Worm (Caenorhabditis elegans) whole organism, young adult: ENCODE results near the gene T24C4.5.

Source experiments
- B0336.3 ChIP-seq: fragments of 200-800 bp; sonication (Bioruptor generic); IDR thresholded peaks from 2 replicates; pipeline ENCODE4 v1.3.6; 2022; ENCODE audit warnings: missing genetic modification characterization, missing compliant biosample characterization
- C06A6.2 ChIP-seq: fragments of 200-800 bp; sonication (Bioruptor generic); conservative IDR thresholded peaks from 2 replicates; pipeline ENCODE4 v1.3.6; 2022; ENCODE audit warnings: missing genetic modification characterization, missing compliant biosample characterization
- D2030.7 ChIP-seq: fragments of 200-800 bp; sonication (Bioruptor generic); IDR thresholded peaks from 2 replicates; pipeline ENCODE4 v1.3.6; 2022; ENCODE audit warnings: missing genetic modification reagents, missing genetic modification characterization, missing compliant biosample characterization
- F22D6.2 ChIP-seq: sonication (generic microtip); optimal IDR thresholded peaks from 2 replicates; lab custom pipeline; 2016; ENCODE audit warnings: mild to moderate bottlenecking, missing genetic modification characterization, missing compliant biosample characterization
- F23B12.7 ChIP-seq: sonication (generic microtip); optimal IDR thresholded peaks from 2 replicates; lab custom pipeline; 2017; ENCODE audit warnings: missing genetic modification characterization, mild to moderate bottlenecking, missing compliant biosample characterization, antibody characterized with exemption, moderate library complexity; ENCODE audit not compliant: insufficient read depth
- F33H1.4 ChIP-seq: fragments of 200-800 bp; sonication (Bioruptor generic); IDR thresholded peaks from 2 replicates; pipeline ENCODE4 v1.3.6; 2022; ENCODE audit warnings: missing genetic modification reagents, missing genetic modification characterization, missing compliant biosample characterization
- F52B5.7 ChIP-seq: sonication (generic microtip); optimal IDR thresholded peaks from 2 replicates; lab custom pipeline; 2016; ENCODE audit warnings: mild to moderate bottlenecking, missing genetic modification characterization, missing compliant biosample characterization
- F55B11.4 ChIP-seq: sonication (generic microtip); optimal IDR thresholded peaks from 2 replicates; lab custom pipeline; 2016; ENCODE audit warnings: missing compliant biosample characterization, missing genetic modification characterization, borderline replicate concordance; ENCODE audit not compliant: insufficient read depth
- K11D2.4 ChIP-seq: fragments of 200-800 bp; sonication (Bioruptor generic); IDR thresholded peaks from 2 replicates; pipeline ENCODE4 v1.3.6; 2022; ENCODE audit warnings: missing genetic modification reagents, missing genetic modification characterization, missing compliant biosample characterization
- Y53G8AR.9 ChIP-seq: fragments of 200-800 bp; sonication (Bioruptor generic); conservative IDR thresholded peaks from 2 replicates; pipeline ENCODE4 v1.3.6; 2022; ENCODE audit warnings: missing genetic modification reagents, missing genetic modification characterization, missing compliant biosample characterization
- Y79H2A.3 ChIP-seq: fragments of 200-800 bp; sonication (Bioruptor generic); conservative IDR thresholded peaks from 2 replicates; pipeline ENCODE4 v1.3.6; 2022; ENCODE audit warnings: missing genetic modification reagents, missing genetic modification characterization, missing compliant biosample characterization
- Y95B8A.8 ChIP-seq: fragments of 200-800 bp; sonication (Bioruptor generic); IDR thresholded peaks from 2 replicates; pipeline ENCODE4 v1.3.6; 2022; ENCODE audit warnings: missing genetic modification reagents, missing genetic modification characterization, missing compliant biosample characterization
- aptf-2 ChIP-seq: fragments of 200-800 bp; sonication (Bioruptor generic); conservative IDR thresholded peaks from 2 replicates; pipeline ENCODE4 v1.3.6; 2022; ENCODE audit warnings: missing genetic modification reagents, missing genetic modification characterization, missing compliant biosample characterization
- aptf-3 ChIP-seq: fragments of 200-800 bp; sonication (Bioruptor generic); IDR thresholded peaks from 2 replicates; pipeline ENCODE4 v1.3.6; 2022; ENCODE audit warnings: missing genetic modification characterization, missing compliant biosample characterization
- attf-3 ChIP-seq: fragments of 200-800 bp; sonication (Bioruptor generic); conservative IDR thresholded peaks from 2 replicates; pipeline ENCODE4 v1.3.6; 2022; ENCODE audit warnings: missing genetic modification reagents, missing genetic modification characterization, missing compliant biosample characterization
- attf-6 ChIP-seq: fragments of 200-800 bp; sonication (Bioruptor generic); IDR thresholded peaks from 2 replicates; pipeline ENCODE4 v1.3.6; 2022; ENCODE audit warnings: missing genetic modification reagents, missing genetic modification characterization, missing compliant biosample characterization
- bed-2 ChIP-seq: fragments of 200-800 bp; sonication (Bioruptor generic); IDR thresholded peaks from 2 replicates; pipeline ENCODE4 v1.3.6; 2022; ENCODE audit warnings: missing genetic modification reagents, missing genetic modification characterization, missing compliant biosample characterization
- ceh-79 ChIP-seq: sonication (generic microtip); optimal IDR thresholded peaks from 2 replicates; lab custom pipeline; 2017; ENCODE audit warnings: mild to moderate bottlenecking, missing genetic modification characterization, missing compliant biosample characterization
- ceh-91 ChIP-seq: fragments of 200-800 bp; sonication (Bioruptor generic); IDR thresholded peaks from 2 replicates; pipeline ENCODE4 v1.3.6; 2022; ENCODE audit warnings: missing genetic modification reagents, missing genetic modification characterization, missing compliant biosample characterization
- chd-7 ChIP-seq: sonication (generic microtip); optimal IDR thresholded peaks from 2 replicates; lab custom pipeline; 2016; ENCODE audit warnings: mild to moderate bottlenecking, missing genetic modification characterization, moderate library complexity, missing compliant biosample characterization
- efl-1 ChIP-seq: fragments of 150-350 bp; optimal IDR thresholded peaks from 2 replicates; lab custom pipeline; 2014; ENCODE audit warnings: missing biosample characterization, missing genetic modification reagents, missing genetic modification characterization
- ekl-4 ChIP-seq: fragments of 200-800 bp; sonication (Bioruptor generic); IDR thresholded peaks from 2 replicates; pipeline ENCODE4 v1.3.6; 2022; ENCODE audit warnings: missing genetic modification reagents, missing genetic modification characterization, missing compliant biosample characterization
- hmg-1.2 ChIP-seq: fragments of 200-800 bp; sonication (Bioruptor generic); IDR thresholded peaks from 2 replicates; pipeline ENCODE4 v1.3.6; 2022; ENCODE audit warnings: missing genetic modification reagents, missing genetic modification characterization, missing compliant biosample characterization
- hsf-1 ChIP-seq: fragments of 200-800 bp; sonication (Bioruptor generic); IDR thresholded peaks from 2 replicates; pipeline ENCODE4 v1.3.6; 2022; ENCODE audit warnings: missing genetic modification reagents, missing genetic modification characterization, missing compliant biosample characterization
- let-607 ChIP-seq, 2 experiments: fragments of 200-800 bp in 1 of 2; sonication (Bioruptor generic) in 1 of 2; sonication (generic microtip) in 1 of 2; optimal IDR thresholded peaks; 2 replicates each; lab custom pipeline; 2016 to 2018; ENCODE audit warnings: mild to moderate bottlenecking in 2 of 2, missing compliant biosample characterization in 2 of 2, missing genetic modification characterization in 2 of 2, moderate library complexity in 2 of 2, missing genotype in 1 of 2
- lsy-27 ChIP-seq: sonication (generic microtip); optimal IDR thresholded peaks from 2 replicates; lab custom pipeline; 2017; ENCODE audit warnings: missing genetic modification characterization, mild to moderate bottlenecking, missing compliant biosample characterization, antibody characterized with exemption, missing genotype, borderline replicate concordance; ENCODE audit not compliant: insufficient read depth
- madf-3 ChIP-seq: fragments of 200-800 bp; sonication (Bioruptor generic); IDR thresholded peaks from 2 replicates; pipeline ENCODE4 v1.3.6; 2022; ENCODE audit warnings: missing genetic modification reagents, missing genetic modification characterization, missing compliant biosample characterization
- madf-6 ChIP-seq: fragments of 200-800 bp; sonication (Bioruptor generic); IDR thresholded peaks from 2 replicates; pipeline ENCODE4 v1.3.6; 2022; ENCODE audit warnings: missing genetic modification reagents, missing genetic modification characterization, missing compliant biosample characterization
- mcd-1 ChIP-seq: fragments of 200-800 bp; sonication (Bioruptor generic); IDR thresholded peaks from 2 replicates; pipeline ENCODE4 v1.3.6; 2022; ENCODE audit warnings: missing genetic modification reagents, missing genetic modification characterization, missing compliant biosample characterization
- mel-28 ChIP-seq: sonication (generic microtip); optimal IDR thresholded peaks from 2 replicates; lab custom pipeline; 2016; ENCODE audit warnings: borderline replicate concordance, mild to moderate bottlenecking, missing genetic modification characterization, missing compliant biosample characterization
- mes-4 ChIP-seq: sonication (generic microtip); optimal IDR thresholded peaks from 2 replicates; lab custom pipeline; 2016; ENCODE audit warnings: missing genotype, missing genetic modification characterization, missing compliant biosample characterization
- nfyb-1 ChIP-seq: fragments of 200-800 bp; sonication (Bioruptor generic); IDR thresholded peaks from 2 replicates; pipeline ENCODE4 v1.3.6; 2022; ENCODE audit warnings: missing genetic modification reagents, missing genetic modification characterization, missing compliant biosample characterization
- nhr-27 ChIP-seq: fragments of 200-800 bp; sonication (Bioruptor generic); optimal IDR thresholded peaks from 2 replicates; lab custom pipeline; 2018; ENCODE audit warnings: mild to moderate bottlenecking, missing genetic modification characterization, moderate library complexity, missing compliant biosample characterization
- pbrm-1 ChIP-seq: fragments of 200-800 bp; sonication (Bioruptor generic); IDR thresholded peaks from 2 replicates; pipeline ENCODE4 v1.3.6; 2022; ENCODE audit warnings: missing genetic modification reagents, missing genetic modification characterization, missing compliant biosample characterization
- repo-1 ChIP-seq: sonication (generic microtip); optimal IDR thresholded peaks from 2 replicates; lab custom pipeline; 2017; ENCODE audit warnings: mild to moderate bottlenecking, missing genetic modification characterization, missing compliant biosample characterization
- sdz-38 ChIP-seq: sonication (generic microtip); optimal IDR thresholded peaks from 2 replicates; lab custom pipeline; 2016; ENCODE audit warnings: missing genotype, missing genetic modification characterization, missing compliant biosample characterization
- snpc-1.1 ChIP-seq: sonication (generic microtip); optimal IDR thresholded peaks from 2 replicates; lab custom pipeline; 2017; ENCODE audit warnings: missing genetic modification characterization, mild to moderate bottlenecking, missing compliant biosample characterization, antibody characterized with exemption, moderate library complexity, missing genotype, missing genetic modification reagents; ENCODE audit not compliant: insufficient read depth
- snpc-4 ChIP-seq, 5 experiments: fragments of 150-350 bp in 1 of 5; sonication (generic microtip) in 4 of 5; optimal IDR thresholded peaks; 2 replicates each; lab custom pipeline; 2014 to 2018; ENCODE audit warnings: missing genetic modification characterization in 5 of 5, missing biosample characterization in 3 of 5, antibody characterized with exemption in 2 of 5, mild to moderate bottlenecking in 2 of 5, missing compliant biosample characterization in 2 of 5, missing genotype in 2 of 5, moderate library complexity in 2 of 5, missing genetic modification reagents in 1 of 5
- tlf-1 ChIP-seq: fragments of 200-800 bp; sonication (Bioruptor generic); optimal IDR thresholded peaks from 2 replicates; lab custom pipeline; 2018; ENCODE audit warnings: mild to moderate bottlenecking, missing genetic modification characterization, missing compliant biosample characterization
- zfh-2 ChIP-seq: fragments of 200-800 bp; sonication (Bioruptor generic); conservative IDR thresholded peaks from 2 replicates; pipeline ENCODE4 v1.3.6; 2022; ENCODE audit warnings: missing genetic modification reagents, missing genetic modification characterization, missing compliant biosample characterization

T24C4.5 gene

ce11 chrIII:916897-917296, 37.4 kb upstream of the T24C4.5 start, which contains the start of gene idpp-13:
Gene idpp-13 (minus strand): TSS chrIII:916997.
- TF ChIP-seq lsy-27 (tag; lab: Kevin White, UChicago) (no peak), sdz-38 (tag; lab: Kevin White, UChicago) (no peak), F23B12.7 (tag; lab: Kevin White, UChicago) (no peak), ceh-91 (GFP tag; lab: Robert Waterston, UW) (no peak), efl-1 (GFP tag; lab: Kevin White, UChicago) (no peak), madf-3 (GFP tag; lab: Robert Waterston, UW) (no peak), mel-28 (tag; lab: Kevin White, UChicago) (no peak), aptf-2 (GFP tag; lab: Robert Waterston, UW) (no peak), ceh-79 (no peak), let-607 (tag; optimal IDR thresholded peaks at IDR 0.05; lab: Kevin White, UChicago) (no peak), Y79H2A.3 (GFP tag; lab: Robert Waterston, UW) (no peak), F33H1.4 (GFP tag; lab: Robert Waterston, UW) (no peak), aptf-3 (GFP tag; lab: Robert Waterston, UW) (no peak), F22D6.2 (no peak), C06A6.2 (no peak), mes-4 (tag; lab: Kevin White, UChicago) (no peak)

ce11 chrIII:912778-913177, 33.2 kb upstream of the T24C4.5 start:
- 0 out of 2 replicates have a peak, but pooled peaks have one; percentile 19 for TF ChIP-seq pbrm-1 (GFP tag; lab: Robert Waterston, UW)
- TF ChIP-seq hmg-1.2 (GFP tag; lab: Robert Waterston, UW), result peak; percentile 31; the same call in 1 of the 2 replicates
- TF ChIP-seq snpc-1.1 (tag; lab: Kevin White, UChicago), result peak; percentile 64
- peak; percentile 65; the same call in 1 of the 2 replicates for TF ChIP-seq attf-6 (GFP tag; lab: Robert Waterston, UW)
- TF ChIP-seq snpc-4 (GFP tag; optimal IDR thresholded peaks at IDR 0.05; lab: Kevin White, UChicago), result peak; percentile 30
- TF ChIP-seq snpc-4 (tag; optimal IDR thresholded peaks at IDR 0.05; lab: Kevin White, UChicago), result peak in 1 of 4 experiments; percentile 90

ce11 chrIII:910540-911311, 31.2 kb upstream of the T24C4.5 start, which contains the start of the genes F23H11.5 and bra-2:
Gene F23H11.5 (minus strand): TSS chrIII:910590.
Gene bra-2 (plus strand): TSS chrIII:911261.
- TF ChIP-seq K11D2.4 (GFP tag; lab: Robert Waterston, UW) (no peak), F23B12.7 (tag; lab: Kevin White, UChicago) (peak; percentile 4), attf-3 (GFP tag; lab: Robert Waterston, UW) (peak; percentile 92), nhr-27 (no peak)

- TF ChIP-seq D2030.7 (peak; percentile 14; the same call in 1 of the 2 replicates), B0336.3 (GFP tag; lab: Robert Waterston, UW) (0 out of 2 replicates have a peak, but pooled peaks have one; percentile 30), ekl-4 (GFP tag; lab: Robert Waterston, UW) (peak; percentile 58; the same call in 1 of the 2 replicates), madf-6 (peak; percentile 14; the same call in 1 of the 2 replicates), tlf-1 (GFP tag; lab: Kevin White, UChicago) (peak; percentile 16), madf-3 (GFP tag; lab: Robert Waterston, UW) (0 out of 2 replicates have a peak, but pooled peaks have one; percentile 28), zfh-2 (GFP tag; lab: Robert Waterston, UW) (no peak), bed-2 (GFP tag; lab: Robert Waterston, UW) (no peak), Y95B8A.8 (0 out of 2 replicates have a peak, but pooled peaks have one; percentile 17), hsf-1 (GFP tag; lab: Robert Waterston, UW) (peak; percentile 59; the same call in 1 of the 2 replicates), repo-1 (tag; lab: Kevin White, UChicago) (peak; percentile 72), nfyb-1 (GFP tag; lab: Robert Waterston, UW) (0 out of 2 replicates have a peak, but pooled peaks have one; percentile 37), F52B5.7 (tag; lab: Kevin White, UChicago) (peak; percentile 26), F55B11.4 (no peak), mcd-1 (peak; percentile 29), chd-7 (tag; lab: Kevin White, UChicago) (peak; percentile 25), Y53G8AR.9 (GFP tag; lab: Robert Waterston, UW) (peak; percentile 53; the same call in 1 of the 2 replicates)
These were observed 30.0 kb upstream of the T24C4.5 start, which contains the start of gene crls-1 for ce11 chrIII:909540-909939. Gene crls-1 (minus strand): TSS chrIII:909902.
